Worm (Caenorhabditis elegans) whole organism, late embryonic: ENCODE data around the gene sdz-1.

Source experiments
- C08G9.2 ChIP-seq: sonication (generic microtip); optimal IDR thresholded peaks from 2 replicates; lab custom pipeline; 2016; ENCODE audit warnings: mild to moderate bottlenecking, missing genetic modification characterization, moderate library complexity, missing compliant biosample characterization
- F13H6.1 ChIP-seq: sonication (generic microtip); optimal IDR thresholded peaks from 2 replicates; lab custom pipeline; 2016; ENCODE audit warnings: missing genetic modification characterization, missing compliant biosample characterization
- K02D7.2 ChIP-seq: sonication (generic microtip); optimal IDR thresholded peaks from 2 replicates; lab custom pipeline; 2017; ENCODE audit warnings: mild to moderate bottlenecking, missing genetic modification characterization, missing compliant biosample characterization
- K09A11.1 ChIP-seq: sonication (generic microtip); optimal IDR thresholded peaks from 2 replicates; lab custom pipeline; 2017; ENCODE audit warnings: antibody characterized with exemption, mild to moderate bottlenecking, missing genetic modification characterization, missing compliant biosample characterization; ENCODE audit not compliant: insufficient read depth
- T23F11.4 ChIP-seq: fragments of 200-800 bp; sonication (Bioruptor generic); optimal IDR thresholded peaks from 2 replicates; lab custom pipeline; 2018; ENCODE audit warnings: mild to moderate bottlenecking, missing genetic modification characterization, missing compliant biosample characterization
- Y22D7AL.16 ChIP-seq: sonication (generic microtip); optimal IDR thresholded peaks from 2 replicates; lab custom pipeline; 2016; ENCODE audit warnings: missing genetic modification characterization, missing compliant biosample characterization
- ahr-1 ChIP-seq: sonication (generic microtip); optimal IDR thresholded peaks from 2 replicates; lab custom pipeline; 2016; ENCODE audit warnings: missing genetic modification characterization, missing compliant biosample characterization
- ama-1 ChIP-seq: fragments of 150-350 bp; optimal IDR thresholded peaks from 2 replicates; lab custom pipeline; 2014
- ceh-14 ChIP-seq: sonication (generic microtip); optimal IDR thresholded peaks from 2 replicates; lab custom pipeline; 2016; ENCODE audit warnings: missing genotype, missing genetic modification characterization, missing compliant biosample characterization
- ceh-19 ChIP-seq: fragments of 200-800 bp; sonication (Bioruptor generic); optimal IDR thresholded peaks from 2 replicates; lab custom pipeline; 2018; ENCODE audit warnings: mild to moderate bottlenecking, missing genetic modification characterization, missing compliant biosample characterization
- ceh-24 ChIP-seq: sonication (generic microtip); optimal IDR thresholded peaks from 2 replicates; lab custom pipeline; 2016; ENCODE audit warnings: mild to moderate bottlenecking, missing genetic modification characterization, missing compliant biosample characterization
- ceh-30 ChIP-seq: fragments of 150-350 bp; optimal IDR thresholded peaks from 2 replicates; lab custom pipeline; 2014; ENCODE audit warnings: missing biosample characterization, missing genetic modification characterization
- ceh-31 ChIP-seq: sonication (generic microtip); optimal IDR thresholded peaks from 2 replicates; lab custom pipeline; 2016; ENCODE audit warnings: missing genetic modification characterization, missing compliant biosample characterization
- ceh-34 ChIP-seq: sonication (generic microtip); optimal IDR thresholded peaks from 2 replicates; lab custom pipeline; 2016; ENCODE audit warnings: mild to moderate bottlenecking, missing genetic modification characterization, missing compliant biosample characterization
- che-1 ChIP-seq: sonication (generic microtip); optimal IDR thresholded peaks from 2 replicates; lab custom pipeline; 2016; ENCODE audit warnings: mild to moderate bottlenecking, missing genetic modification characterization, missing compliant biosample characterization
- dmd-4 ChIP-seq: sonication (generic microtip); optimal IDR thresholded peaks from 2 replicates; lab custom pipeline; 2016; ENCODE audit warnings: borderline replicate concordance, missing genetic modification characterization, missing compliant biosample characterization
- dve-1 ChIP-seq: sonication (generic microtip); optimal IDR thresholded peaks from 2 replicates; lab custom pipeline; 2017; ENCODE audit warnings: antibody characterized with exemption, mild to moderate bottlenecking, missing genetic modification characterization, missing compliant biosample characterization
- eyg-1 ChIP-seq: sonication (generic microtip); optimal IDR thresholded peaks from 2 replicates; lab custom pipeline; 2016; ENCODE audit warnings: missing genotype, missing genetic modification characterization, missing compliant biosample characterization
- fkh-10 ChIP-seq: fragments of 150-350 bp; optimal IDR thresholded peaks from 2 replicates; lab custom pipeline; 2014; ENCODE audit warnings: missing biosample characterization, missing genetic modification reagents, missing genetic modification characterization
- fkh-6 ChIP-seq: sonication (generic microtip); optimal IDR thresholded peaks from 2 replicates; lab custom pipeline; 2016; ENCODE audit warnings: missing genetic modification characterization, missing compliant biosample characterization
- gmeb-2 ChIP-seq: sonication (generic microtip); optimal IDR thresholded peaks from 2 replicates; lab custom pipeline; 2016; ENCODE audit warnings: missing genetic modification characterization, inconsistent platforms, missing compliant biosample characterization
- hlh-30 ChIP-seq: sonication (generic microtip); optimal IDR thresholded peaks from 2 replicates; lab custom pipeline; 2017; ENCODE audit warnings: antibody characterized with exemption, missing genetic modification characterization, missing compliant biosample characterization; ENCODE audit not compliant: insufficient read depth
- lin-11 ChIP-seq: fragments of 200-800 bp; sonication (Bioruptor generic); optimal IDR thresholded peaks from 2 replicates; lab custom pipeline; 2018; ENCODE audit warnings: mild to moderate bottlenecking, missing genetic modification characterization, missing compliant biosample characterization
- madf-2 ChIP-seq: sonication (generic microtip); optimal IDR thresholded peaks from 2 replicates; lab custom pipeline; 2017; ENCODE audit warnings: missing genetic modification characterization, missing compliant biosample characterization
- nfya-1 ChIP-seq: sonication (generic microtip); optimal IDR thresholded peaks from 2 replicates; lab custom pipeline; 2017; ENCODE audit warnings: missing genetic modification characterization, mild to moderate bottlenecking, missing compliant biosample characterization, antibody characterized with exemption, moderate library complexity
- pat-9 ChIP-seq: fragments of 200-800 bp; sonication (Bioruptor generic); optimal IDR thresholded peaks from 2 replicates; lab custom pipeline; 2018; ENCODE audit warnings: mild to moderate bottlenecking, missing genetic modification characterization, moderate library complexity, missing compliant biosample characterization
- pax-1 ChIP-seq: fragments of 150-350 bp; optimal IDR thresholded peaks from 2 replicates; lab custom pipeline; 2014; ENCODE audit warnings: missing biosample characterization, missing genetic modification characterization
- pha-4 ChIP-seq: fragments of 150-350 bp; optimal IDR thresholded peaks from 2 replicates; lab custom pipeline; 2018; ENCODE audit warnings: missing biosample characterization, missing genetic modification reagents, missing genetic modification characterization
- pros-1 ChIP-seq: fragments of 150-350 bp; optimal IDR thresholded peaks from 2 replicates; lab custom pipeline; 2014; ENCODE audit warnings: missing biosample characterization, missing genetic modification reagents, missing genetic modification characterization
- sox-2 ChIP-seq: fragments of 200-800 bp; sonication (Bioruptor generic); IDR thresholded peaks from 2 replicates; pipeline ENCODE4 v1.3.6; 2022; ENCODE audit warnings: missing genetic modification reagents, missing genetic modification characterization, missing compliant biosample characterization
- syd-9 ChIP-seq: sonication (generic microtip); optimal IDR thresholded peaks from 2 replicates; lab custom pipeline; 2016; ENCODE audit warnings: mild to moderate bottlenecking, missing genetic modification characterization, moderate library complexity, missing compliant biosample characterization
- tbx-2 ChIP-seq: sonication (generic microtip); optimal IDR thresholded peaks from 2 replicates; lab custom pipeline; 2016; ENCODE audit warnings: missing genetic modification characterization, missing compliant biosample characterization
- unc-42 ChIP-seq: sonication (generic microtip); optimal IDR thresholded peaks from 2 replicates; lab custom pipeline; 2016; ENCODE audit warnings: missing genotype, missing genetic modification characterization, missing compliant biosample characterization
- zip-5 ChIP-seq: sonication (generic microtip); optimal IDR thresholded peaks from 2 replicates; lab custom pipeline; 2016; ENCODE audit warnings: missing genetic modification characterization, missing compliant biosample characterization
- ztf-16 ChIP-seq: sonication (generic microtip); optimal IDR thresholded peaks from 2 replicates; lab custom pipeline; 2017; ENCODE audit warnings: missing genetic modification characterization, missing compliant biosample characterization

sdz-1 gene

ce11 chrIII:8717231-8717694 lies 17.1 kb upstream of the sdz-1 start, which contains the start of gene mrpl-11:
Gene mrpl-11 (plus strand): TSS chrIII:8717644.
- no peak for TF ChIP-seq T23F11.4 (GFP tag; lab: Kevin White, UChicago)
- TF ChIP-seq unc-42 (tag; lab: Kevin White, UChicago): no peak
- TF ChIP-seq ceh-31: no peak
- no peak for TF ChIP-seq pat-9 (tag; lab: Kevin White, UChicago)
- no peak for TF ChIP-seq ceh-14 (tag; lab: Kevin White, UChicago)
- TF ChIP-seq che-1: no peak
- TF ChIP-seq ceh-34: no peak
- no peak for TF ChIP-seq ceh-19 (GFP tag; lab: Kevin White, UChicago)
- TF ChIP-seq dmd-4: no peak
- TF ChIP-seq dve-1 (tag; lab: Kevin White, UChicago): no peak
- TF ChIP-seq ama-1 (lab: Kevin White, UChicago): no peak
- no peak for TF ChIP-seq Y22D7AL.16 (tag; lab: Kevin White, UChicago)
- no peak for TF ChIP-seq K02D7.2 (tag; lab: Kevin White, UChicago)
- no peak for TF ChIP-seq F13H6.1 (tag; lab: Kevin White, UChicago)
- TF ChIP-seq lin-11 (tag; lab: Kevin White, UChicago): no peak

- no peak for TF ChIP-seq gmeb-2
- TF ChIP-seq K02D7.2 (tag; lab: Kevin White, UChicago): no peak
- TF ChIP-seq sox-2 (GFP tag; lab: Robert Waterston, UW): no peak
- TF ChIP-seq pha-4 (tag; lab: Kevin White, UChicago): no peak
- TF ChIP-seq pros-1 (tag; lab: Kevin White, UChicago): no peak
- no peak for TF ChIP-seq hlh-30 (tag; lab: Kevin White, UChicago)
- TF ChIP-seq lin-11 (tag; lab: Kevin White, UChicago): no peak
- no peak for TF ChIP-seq nfya-1
- no peak for TF ChIP-seq zip-5 (tag; lab: Kevin White, UChicago)
- TF ChIP-seq ceh-19 (GFP tag; lab: Kevin White, UChicago): no peak
- TF ChIP-seq eyg-1 (tag; lab: Kevin White, UChicago): no peak
- no peak for TF ChIP-seq Y22D7AL.16 (tag; lab: Kevin White, UChicago)
- TF ChIP-seq fkh-6 (tag; lab: Kevin White, UChicago): no peak
- no peak for TF ChIP-seq ztf-16 (tag; lab: Kevin White, UChicago)
- TF ChIP-seq fkh-10: no peak
- TF ChIP-seq unc-42 (tag; lab: Kevin White, UChicago): no peak
Observed at ce11 chrIII:8716084-8716483, 15.9 kb upstream of the sdz-1 start, which contains the start of gene B0303.14. Gene B0303.14 (minus strand): TSS chrIII:8716184.

ce11 chrIII:8712968-8713367 lies 12.8 kb upstream of the sdz-1 start:
- TF ChIP-seq K09A11.1 (tag; lab: Kevin White, UChicago) (no peak), ceh-34 (no peak), madf-2 (tag; lab: Kevin White, UChicago) (no peak), K02D7.2 (tag; lab: Kevin White, UChicago) (no peak), ceh-30 (no peak), ahr-1 (tag; lab: Kevin White, UChicago) (no peak)

- TF ChIP-seq tbx-2 (tag; lab: Kevin White, UChicago) (no peak), ceh-24 (tag; lab: Kevin White, UChicago) (no peak), syd-9 (no peak), T23F11.4 (GFP tag; lab: Kevin White, UChicago) (no peak), fkh-10 (no peak), C08G9.2 (tag; lab: Kevin White, UChicago) (no peak), unc-42 (tag; lab: Kevin White, UChicago) (no peak), pax-1 (tag; lab: Kevin White, UChicago) (no peak), eyg-1 (tag; lab: Kevin White, UChicago) (no peak)
- TF ChIP-seq, all 69 proteins: peak for 0
Observed at ce11 chrIII:8710310-8710709, 10.2 kb upstream of the sdz-1 start, which contains the start of gene B0303.11. Gene B0303.11 (minus strand): TSS chrIII:8710410.
